Fruit fly (Drosophila melanogaster): ENCODE measurements around the gene otu.

otu gene

dm6 chrX:8538993-8539392, 49.7 kb upstream of the otu start (continued):
- TF ChIP-seq tx (GFP tag; optimal IDR thresholded peaks at IDR 0.05) (no peak), btn (GFP tag; optimal IDR thresholded peaks at IDR 0.05) (no peak), CG31388 (GFP tag; optimal IDR thresholded peaks at IDR 0.05) (no peak), Hr51 (GFP tag; optimal IDR thresholded peaks at IDR 0.05) (peak in 1 of 2 experiments; percentile 22), CG14667 (GFP tag; IDR thresholded peaks at IDR 0.05) (no peak), bbx (GFP tag; IDR thresholded peaks at IDR 0.05; ENCODE audit: partially characterized antibody) (no peak), CG9797 (GFP tag; optimal IDR thresholded peaks at IDR 0.05) (no peak), CG15696 (tag; optimal IDR thresholded peaks at IDR 0.05) (no peak), mld (GFP tag; IDR thresholded peaks at IDR 0.05; ENCODE audit: partially characterized antibody) (no peak), CG13775 (GFP tag; optimal IDR thresholded peaks at IDR 0.05) (no peak), ken (GFP tag; IDR thresholded peaks at IDR 0.05) (no peak), CG4854 (GFP tag; optimal IDR thresholded peaks at IDR 0.05) (no peak), Spps (tag; optimal IDR thresholded peaks at IDR 0.05) (no peak), scrt (GFP tag; optimal IDR thresholded peaks at IDR 0.05) (no peak), nmo (GFP tag; optimal IDR thresholded peaks at IDR 0.05) (peak; percentile 22), sr (GFP tag; IDR thresholded peaks at IDR 0.05) (no peak), CG32532 (GFP tag; IDR thresholded peaks at IDR 0.05) (no peak), bsh (GFP tag; optimal IDR thresholded peaks at IDR 0.05) (peak in 1 of 2 experiments; percentile 42), Side (GFP tag; optimal IDR thresholded peaks at IDR 0.05) (no peak), sd (tag; optimal IDR thresholded peaks at IDR 0.05) (peak; percentile 47), CG17612 (GFP tag; IDR thresholded peaks at IDR 0.05) (no peak), E2f2 (GFP tag; IDR thresholded peaks at IDR 0.05) (no peak), CG18262 (tag; optimal IDR thresholded peaks at IDR 0.05) (peak; percentile 27), CG14860 (GFP tag; IDR thresholded peaks at IDR 0.05; ENCODE audit: partially characterized antibody) (no peak), CG12744 (GFP tag; optimal IDR thresholded peaks at IDR 0.05) (no peak), CkIIα-i1 (GFP tag; IDR thresholded peaks at IDR 0.05) (no peak), NC2β (GFP tag; optimal IDR thresholded peaks at IDR 0.05) (no peak), E2f1 (GFP tag; IDR thresholded peaks at IDR 0.05) (no peak), grn (GFP tag; optimal IDR thresholded peaks at IDR 0.05) (no peak), NK7.1 (GFP tag; optimal IDR thresholded peaks at IDR 0.05) (no peak), zfh1 (GFP tag; IDR thresholded peaks at IDR 0.05) (no peak), Bdp1 (GFP tag; optimal IDR thresholded peaks at IDR 0.05) (no peak), CG12236 (GFP tag; optimal IDR thresholded peaks at IDR 0.05) (no peak), tgo (GFP tag; IDR thresholded peaks at IDR 0.05) (no peak; the same call in 2 of the 3 replicates), Dp (GFP tag; optimal IDR thresholded peaks at IDR 0.05) (no peak), tin (GFP tag; optimal IDR thresholded peaks at IDR 0.05) (no peak), CG33557 (GFP tag; optimal IDR thresholded peaks at IDR 0.05) (no peak), fd102C (GFP tag; optimal IDR thresholded peaks at IDR 0.05) (no peak), Ada2b (GFP tag; IDR thresholded peaks at IDR 0.05) (no peak), CG7963 (GFP tag; IDR thresholded peaks at IDR 0.05; ENCODE audit: partially characterized antibody) (no peak), CG12769 (tag; optimal IDR thresholded peaks at IDR 0.05) (no peak), CG7357 (GFP tag; IDR thresholded peaks at IDR 0.05) (no peak), Hmr (GFP tag; optimal IDR thresholded peaks at IDR 0.05) (peak; percentile 8), CG12942 (GFP tag; optimal IDR thresholded peaks at IDR 0.05) (no peak), ssp (GFP tag; IDR thresholded peaks at IDR 0.05) (no peak), CG10366 (GFP tag; IDR thresholded peaks at IDR 0.05) (peak; percentile 15; the same call in 1 of the 2 replicates), CG30431 (GFP tag; optimal IDR thresholded peaks at IDR 0.05) (no peak), sob (GFP tag; IDR thresholded peaks at IDR 0.05) (peak; percentile 36; the same call in 1 of the 2 replicates), CG6272 (GFP tag; IDR thresholded peaks at IDR 0.05) (no peak), Aef1 (GFP tag; IDR thresholded peaks at IDR 0.05) (no peak), sens (GFP tag) (peak; percentile 45), chinmo (GFP tag; IDR thresholded peaks at IDR 0.05; ENCODE audit: partially characterized antibody) (no peak)
